Fruit fly (Drosophila melanogaster): ENCODE results near the gene Ptip.

Ptip gene

dm6 chr3L:14028485-14029384 is at the start of gene Ptip:
Gene Ptip, minus strand, starts transcription at chr3L:14029121.
- no peak for TF ChIP-seq noc (tag; optimal IDR thresholded peaks at IDR 0.05)

dm6 chr3L:14078227-14078626 is 49.3 kb upstream of the Ptip start:
- TF ChIP-seq noc (tag; optimal IDR thresholded peaks at IDR 0.05) = no peak

- TF ChIP-seq noc (tag; optimal IDR thresholded peaks at IDR 0.05) = no peak
Measured at dm6 chr3L:14076559-14076958, 47.6 kb upstream of the Ptip start.

- no peak for TF ChIP-seq noc (tag; optimal IDR thresholded peaks at IDR 0.05)
Measured at dm6 chr3L:14075472-14075871, 46.6 kb upstream of the Ptip start, which contains the start of gene btl. Gene btl, plus strand, starts transcription at chr3L:14075772.

- TF ChIP-seq noc (tag; optimal IDR thresholded peaks at IDR 0.05) = no peak
Measured at dm6 chr3L:14071621-14072020, 42.7 kb upstream of the Ptip start, which contains the start of gene Pex1. Gene Pex1, plus strand, starts transcription at chr3L:14071892.

dm6 chr3L:14064065-14064414 is 35.1 kb upstream of the Ptip start:
- TF ChIP-seq noc (tag; optimal IDR thresholded peaks at IDR 0.05) = no peak

- TF ChIP-seq noc (tag; optimal IDR thresholded peaks at IDR 0.05) = no peak
Measured at dm6 chr3L:14063241-14064064, 34.5 kb upstream of the Ptip start.

dm6 chr3L:14062702-14063101 is 33.8 kb upstream of the Ptip start:
- no peak for TF ChIP-seq noc (tag; optimal IDR thresholded peaks at IDR 0.05)

dm6 chr3L:14059266-14059974 is 30.5 kb upstream of the Ptip start:
- TF ChIP-seq noc (tag; optimal IDR thresholded peaks at IDR 0.05) = no peak

dm6 chr3L:14056816-14057215 is 27.9 kb upstream of the Ptip start:
- TF ChIP-seq noc (tag; optimal IDR thresholded peaks at IDR 0.05) = no peak

dm6 chr3L:14055815-14056516 is 27.0 kb upstream of the Ptip start:
- no peak for TF ChIP-seq noc (tag; optimal IDR thresholded peaks at IDR 0.05)

dm6 chr3L:14055260-14055696 is 26.4 kb upstream of the Ptip start:
- TF ChIP-seq noc (tag; optimal IDR thresholded peaks at IDR 0.05) = peak; percentile 30

dm6 chr3L:14053806-14054205 is 24.9 kb upstream of the Ptip start:
- no peak for TF ChIP-seq noc (tag; optimal IDR thresholded peaks at IDR 0.05)

- TF ChIP-seq noc (tag; optimal IDR thresholded peaks at IDR 0.05) = no peak
Measured at dm6 chr3L:14053073-14053643, 24.2 kb upstream of the Ptip start, which contains the start of the genes CG13484 and Frl. Gene CG13484, minus strand, starts transcription at chr3L:14053079. Gene Frl, plus strand, starts transcription at chr3L:14053215.

Data from whole organism, larva.